Worm (Caenorhabditis elegans) whole organism, L1 larva: Measurements from ENCODE around the gene peb-1.
A peak's percentile ranks its signal among the peaks of the same experiment; 100 is the strongest.

Source experiments
- C16A3.4 ChIP-seq: fragments of 150-350 bp; optimal IDR thresholded peaks from 2 replicates; lab custom pipeline; 2014; ENCODE audit warnings: missing biosample characterization, missing genetic modification characterization
- C34B4.2 ChIP-seq: sonication (generic microtip); optimal IDR thresholded peaks from 2 replicates; lab custom pipeline; 2017; ENCODE audit warnings: mild to moderate bottlenecking, missing genetic modification characterization, missing compliant biosample characterization
- F16B12.6 ChIP-seq: fragments of 150-350 bp; optimal IDR thresholded peaks from 2 replicates; lab custom pipeline; 2014; ENCODE audit warnings: missing biosample characterization, missing genetic modification characterization
- Y116A8C.19 ChIP-seq: sonication (generic microtip); optimal IDR thresholded peaks from 2 replicates; lab custom pipeline; 2016; ENCODE audit warnings: missing compliant biosample characterization, missing genetic modification characterization, borderline replicate concordance
- aha-1 ChIP-seq: fragments of 150-350 bp; optimal IDR thresholded peaks from 2 replicates; lab custom pipeline; 2014; ENCODE audit warnings: missing biosample characterization, missing genetic modification characterization
- ama-1 ChIP-seq: fragments of 150-350 bp; optimal IDR thresholded peaks from 2 replicates; lab custom pipeline; 2014
- blmp-1 ChIP-seq: fragments of 150-350 bp; optimal IDR thresholded peaks from 2 replicates; lab custom pipeline; 2014; ENCODE audit warnings: missing biosample characterization, missing genetic modification characterization
- ceh-82 ChIP-seq, 3 experiments: fragments of 150-350 bp in 1 of 3; sonication (generic microtip) in 2 of 3; optimal IDR thresholded peaks; 2 replicates each; lab custom pipeline; 2014 to 2017; ENCODE audit warnings: missing biosample characterization in 3 of 3, missing genetic modification characterization in 3 of 3
- ceh-88 ChIP-seq: fragments of 200-800 bp; sonication (Bioruptor generic); IDR thresholded peaks from 2 replicates; pipeline ENCODE4 v1.3.6; 2022; ENCODE audit warnings: missing genetic modification characterization, missing compliant biosample characterization
- ces-1 ChIP-seq: fragments of 150-350 bp; optimal IDR thresholded peaks from 2 replicates; lab custom pipeline; 2014; ENCODE audit warnings: missing biosample characterization, missing genetic modification reagents, missing genetic modification characterization
- dpl-1 ChIP-seq, 3 experiments: fragments of 150-350 bp in 2 of 3; sonication (generic microtip) in 1 of 3; optimal IDR thresholded peaks; 2 replicates each; lab custom pipeline; 2014 to 2017; ENCODE audit warnings: missing biosample characterization in 3 of 3, missing genetic modification characterization in 3 of 3, missing genetic modification reagents in 3 of 3
- dsc-1 ChIP-seq: sonication (generic microtip); optimal IDR thresholded peaks from 2 replicates; lab custom pipeline; 2016; ENCODE audit warnings: mild to moderate bottlenecking, missing genetic modification characterization, missing compliant biosample characterization
- efl-1 ChIP-seq, 4 experiments: fragments of 150-350 bp; optimal IDR thresholded peaks in 3 of 4; peaks in 1 of 4; 1 replicate in 1 of 4; 2 replicates in 3 of 4; lab custom pipeline; 2014; ENCODE audit warnings: missing biosample characterization in 2 of 4, missing genetic modification characterization in 2 of 4, missing genetic modification reagents in 2 of 4
- efl-3 ChIP-seq: fragments of 200-800 bp; sonication (Bioruptor generic); optimal IDR thresholded peaks from 2 replicates; lab custom pipeline; 2018; ENCODE audit warnings: mild to moderate bottlenecking, missing genetic modification characterization, missing compliant biosample characterization
- egl-13 ChIP-seq: sonication (generic microtip); optimal IDR thresholded peaks from 2 replicates; lab custom pipeline; 2016; ENCODE audit warnings: missing genotype, missing genetic modification reagents, missing genetic modification characterization, missing compliant biosample characterization
- egl-27 ChIP-seq, 2 experiments: fragments of 150-350 bp in 1 of 2; sonication (generic microtip); optimal IDR thresholded peaks; 3 replicates each; lab custom pipeline; 2017 to 2018; ENCODE audit warnings: missing biosample characterization in 2 of 2, missing genetic modification characterization in 2 of 2, missing genetic modification reagents in 2 of 2
- elt-3 ChIP-seq, 6 experiments: fragments of 150-350 bp in 1 of 6; sonication (generic microtip); optimal IDR thresholded peaks; 2 replicates each; lab custom pipeline; 2017 to 2018; ENCODE audit warnings: missing biosample characterization in 6 of 6, missing genetic modification characterization in 6 of 6, inconsistent platforms in 1 of 6
- ets-5 ChIP-seq: fragments of 200-800 bp; sonication (Bioruptor generic); IDR thresholded peaks from 2 replicates; pipeline ENCODE4 v1.3.6; 2022; ENCODE audit warnings: missing genetic modification characterization, missing compliant biosample characterization
- fkh-10 ChIP-seq: sonication (generic microtip); optimal IDR thresholded peaks from 2 replicates; lab custom pipeline; 2017; ENCODE audit warnings: missing biosample characterization, missing genetic modification reagents, missing genetic modification characterization
- fkh-4 ChIP-seq: sonication (generic microtip); optimal IDR thresholded peaks from 2 replicates; lab custom pipeline; 2016; ENCODE audit warnings: missing compliant biosample characterization, missing genetic modification characterization, borderline replicate concordance
- fkh-8 ChIP-seq: sonication (generic microtip); optimal IDR thresholded peaks from 2 replicates; lab custom pipeline; 2016; ENCODE audit warnings: mild to moderate bottlenecking, missing genetic modification characterization, missing compliant biosample characterization
- hlh-17 ChIP-seq: fragments of 200-800 bp; sonication (Bioruptor generic); optimal IDR thresholded peaks from 2 replicates; lab custom pipeline; 2018; ENCODE audit warnings: missing genetic modification characterization, mild to moderate bottlenecking, missing compliant biosample characterization, moderate library complexity, borderline replicate concordance
- hpl-2 ChIP-seq: fragments of 150-350 bp; optimal IDR thresholded peaks from 2 replicates; lab custom pipeline; 2014; ENCODE audit warnings: missing biosample characterization, missing genetic modification reagents, missing genetic modification characterization
- irx-1 ChIP-seq: sonication (generic microtip); optimal IDR thresholded peaks from 2 replicates; lab custom pipeline; 2016; ENCODE audit warnings: missing genetic modification characterization, missing compliant biosample characterization
- isw-1 ChIP-seq: fragments of 200-800 bp; sonication (Bioruptor generic); IDR thresholded peaks from 2 replicates; pipeline ENCODE4 v1.3.6; 2022; ENCODE audit warnings: missing genetic modification characterization, missing compliant biosample characterization
- lin-13 ChIP-seq: fragments of 150-350 bp; optimal IDR thresholded peaks from 2 replicates; lab custom pipeline; 2014; ENCODE audit warnings: missing biosample characterization, missing genetic modification reagents, missing genetic modification characterization
- lin-14 ChIP-seq: fragments of 200-800 bp; sonication (Bioruptor generic); optimal IDR thresholded peaks from 2 replicates; lab custom pipeline; 2018; ENCODE audit warnings: mild to moderate bottlenecking, missing genetic modification characterization, moderate library complexity, missing compliant biosample characterization
- lin-15B ChIP-seq: fragments of 150-350 bp; sonication (generic microtip); optimal IDR thresholded peaks from 3 replicates; lab custom pipeline; 2014; ENCODE audit warnings: missing biosample characterization, missing genetic modification characterization
- lin-35 ChIP-seq, 2 experiments: fragments of 150-350 bp; optimal IDR thresholded peaks; 2 replicates each; lab custom pipeline; 2014; ENCODE audit warnings: missing biosample characterization in 2 of 2, missing genetic modification characterization in 2 of 2, missing genetic modification reagents in 2 of 2
- lir-3 ChIP-seq: sonication (generic microtip); optimal IDR thresholded peaks from 2 replicates; lab custom pipeline; 2016; ENCODE audit warnings: mild to moderate bottlenecking, missing genetic modification characterization, moderate library complexity, missing compliant biosample characterization; ENCODE audit not compliant: poor library complexity
- mdl-1 ChIP-seq, 2 experiments: fragments of 150-350 bp; optimal IDR thresholded peaks; 2 replicates each; lab custom pipeline; 2014 to 2017; ENCODE audit warnings: missing biosample characterization in 2 of 2, missing genetic modification characterization in 2 of 2, inconsistent platforms in 1 of 2
- mep-1 ChIP-seq: fragments of 150-350 bp; optimal IDR thresholded peaks from 2 replicates; lab custom pipeline; 2014; ENCODE audit warnings: missing biosample characterization, missing genetic modification characterization
- nhr-11 ChIP-seq: fragments of 150-350 bp; optimal IDR thresholded peaks from 2 replicates; lab custom pipeline; 2014; ENCODE audit warnings: missing biosample characterization, missing genetic modification characterization
- nhr-12 ChIP-seq: sonication (generic microtip); optimal IDR thresholded peaks from 2 replicates; lab custom pipeline; 2017; ENCODE audit warnings: missing biosample characterization, missing genetic modification characterization
- nhr-47 ChIP-seq: sonication (generic microtip); optimal IDR thresholded peaks from 2 replicates; lab custom pipeline; 2016; ENCODE audit warnings: mild to moderate bottlenecking, missing genetic modification characterization, moderate library complexity, missing compliant biosample characterization
- nhr-76 ChIP-seq: sonication (generic microtip); optimal IDR thresholded peaks from 2 replicates; lab custom pipeline; 2017; ENCODE audit warnings: missing biosample characterization, missing genetic modification characterization
- nhr-77 ChIP-seq: fragments of 150-350 bp; optimal IDR thresholded peaks from 2 replicates; lab custom pipeline; 2014; ENCODE audit warnings: missing biosample characterization, missing genetic modification characterization
- nhr-85 ChIP-seq: sonication (generic microtip); peaks from one replicate; lab custom pipeline; 2016; ENCODE audit warnings: missing genetic modification characterization, inconsistent platforms, missing compliant biosample characterization
- nhr-90 ChIP-seq: sonication (generic microtip); optimal IDR thresholded peaks from 2 replicates; lab custom pipeline; 2016; ENCODE audit warnings: mild to moderate bottlenecking, missing genetic modification characterization, missing compliant biosample characterization; ENCODE audit not compliant: poor library complexity
- pag-3 ChIP-seq: sonication (generic microtip); optimal IDR thresholded peaks from 2 replicates; lab custom pipeline; 2017; ENCODE audit warnings: missing genetic modification characterization, mild to moderate bottlenecking, missing compliant biosample characterization, antibody characterized with exemption, borderline replicate concordance; ENCODE audit not compliant: insufficient read depth
- rnt-1 ChIP-seq: sonication (generic microtip); optimal IDR thresholded peaks from 2 replicates; lab custom pipeline; 2016; ENCODE audit warnings: mild to moderate bottlenecking, missing genetic modification characterization, moderate library complexity, missing compliant biosample characterization
- skn-1 ChIP-seq: fragments of 150-350 bp; optimal IDR thresholded peaks from 2 replicates; lab custom pipeline; 2014; ENCODE audit warnings: missing biosample characterization, missing genetic modification characterization
- sup-37 ChIP-seq: fragments of 200-800 bp; sonication (Bioruptor generic); optimal IDR thresholded peaks from 2 replicates; lab custom pipeline; 2018; ENCODE audit warnings: mild to moderate bottlenecking, missing genetic modification characterization, missing compliant biosample characterization
- swsn-7 ChIP-seq: sonication (generic microtip); optimal IDR thresholded peaks from 2 replicates; lab custom pipeline; 2016; ENCODE audit warnings: missing genetic modification characterization, missing compliant biosample characterization
- tbx-2 ChIP-seq: sonication (generic microtip); optimal IDR thresholded peaks from 2 replicates; lab custom pipeline; 2016; ENCODE audit warnings: missing genetic modification characterization, missing compliant biosample characterization
- tlp-1 ChIP-seq: fragments of 150-350 bp; optimal IDR thresholded peaks from 2 replicates; lab custom pipeline; 2014; ENCODE audit warnings: missing biosample characterization, missing genetic modification characterization
- unc-130 ChIP-seq: fragments of 150-350 bp; optimal IDR thresholded peaks from 2 replicates; lab custom pipeline; 2017; ENCODE audit warnings: missing biosample characterization, missing genetic modification characterization, inconsistent platforms
- unc-30 ChIP-seq: sonication (generic microtip); optimal IDR thresholded peaks from 2 replicates; lab custom pipeline; 2017; ENCODE audit warnings: missing biosample characterization, missing genetic modification characterization
- unc-62 ChIP-seq: fragments of 150-350 bp; optimal IDR thresholded peaks from 2 replicates; lab custom pipeline; 2014; ENCODE audit warnings: missing biosample characterization, missing genetic modification reagents, missing genetic modification characterization
- unc-98 ChIP-seq: fragments of 200-800 bp; sonication (Bioruptor generic); IDR thresholded peaks from 2 replicates; pipeline ENCODE4 v1.3.6; 2022; ENCODE audit warnings: missing genetic modification characterization, missing compliant biosample characterization
- vab-15 ChIP-seq: sonication (generic microtip); optimal IDR thresholded peaks from 2 replicates; lab custom pipeline; 2017; ENCODE audit warnings: missing genotype, mild to moderate bottlenecking, missing genetic modification characterization, missing compliant biosample characterization
- zag-1 ChIP-seq: fragments of 150-350 bp; optimal IDR thresholded peaks from 2 replicates; lab custom pipeline; 2014; ENCODE audit warnings: missing biosample characterization, missing genetic modification characterization

The peb-1 gene

DNA sequence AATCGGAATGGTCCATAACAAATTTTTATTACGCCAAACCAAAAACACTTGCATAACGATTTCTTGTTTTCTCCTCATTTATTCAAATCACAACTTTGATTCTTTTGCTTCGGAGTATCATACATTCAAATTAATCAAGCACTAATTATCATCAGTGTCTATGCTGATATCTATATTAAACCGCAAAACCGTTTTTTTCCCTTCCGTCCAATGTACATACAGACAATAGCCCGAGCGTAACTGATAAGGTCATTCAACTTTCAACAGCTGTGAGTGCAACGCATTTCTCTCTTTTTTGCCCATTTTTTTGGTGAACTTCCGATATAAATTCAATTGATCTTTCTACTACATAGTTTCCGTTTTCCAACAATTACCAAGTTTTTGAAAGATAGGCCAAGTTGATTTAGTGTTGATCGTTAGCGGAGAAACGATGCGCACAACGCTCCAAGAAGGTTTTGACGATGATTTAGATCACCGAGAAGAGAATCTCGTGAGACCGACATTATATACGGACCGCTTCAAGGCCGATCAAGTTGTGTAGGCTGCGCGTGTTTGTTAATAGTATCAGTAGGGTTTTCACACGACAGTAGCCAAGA, 33.0 kb upstream of the peb-1 start:
- TF ChIP-seq nhr-11 (no peak), ces-1 (GFP tag; lab: Kevin White, UChicago) (no peak), hpl-2 (GFP tag; lab: Kevin White, UChicago) (no peak), unc-98 (GFP tag; lab: Robert Waterston, UW) (no peak), ama-1 (lab: Kevin White, UChicago) (no peak), nhr-77 (tag; lab: Kevin White, UChicago) (no peak), nhr-47 (tag; lab: Kevin White, UChicago) (no peak), nhr-76 (no peak), rnt-1 (tag; lab: Kevin White, UChicago) (no peak), blmp-1 (tag; lab: Kevin White, UChicago) (peak; percentile 73), tlp-1 (tag; lab: Kevin White, UChicago) (no peak), hlh-17 (GFP tag; lab: Kevin White, UChicago) (no peak), fkh-8 (tag; lab: Kevin White, UChicago) (no peak), lir-3 (tag; lab: Kevin White, UChicago) (no peak), C34B4.2 (tag; lab: Kevin White, UChicago) (no peak), mep-1 (tag; lab: Kevin White, UChicago) (peak; percentile 11), unc-62 (GFP tag; lab: Kevin White, UChicago) (no peak), skn-1 (tag; lab: Kevin White, UChicago) (no peak), unc-130 (tag; lab: Kevin White, UChicago) (peak; percentile 52), swsn-7 (no peak), dpl-1 (GFP tag; optimal IDR thresholded peaks at IDR 0.05; lab: Kevin White, UChicago) (no peak), efl-1 (optimal IDR thresholded peaks at IDR 0.05; lab: Kevin White, UChicago) (no peak), efl-1 (GFP tag; optimal IDR thresholded peaks at IDR 0.05 in 1 of 2; lab: Kevin White, UChicago) (peak in 1 of 2 experiments; percentile 39), elt-3 (tag; optimal IDR thresholded peaks at IDR 0.05; lab: Kevin White, UChicago) (peak in 5 of 6 experiments; percentile 44 to 72 (median 68)), isw-1 (no peak), nhr-85 (tag; lab: Kevin White, UChicago) (peak; percentile 88), vab-15 (tag; lab: Kevin White, UChicago) (no peak), lin-13 (no peak), efl-3 (GFP tag; lab: Kevin White, UChicago) (no peak), egl-13 (tag; lab: Kevin White, UChicago) (no peak), zag-1 (tag; lab: Kevin White, UChicago) (no peak), sup-37 (GFP tag; lab: Kevin White, UChicago) (no peak), aha-1 (tag; lab: Kevin White, UChicago) (no peak), ceh-82 (tag; optimal IDR thresholded peaks at IDR 0.05; lab: Kevin White, UChicago) (no peak), nhr-90 (tag; lab: Kevin White, UChicago) (peak; percentile 54), lin-15B (tag; lab: Kevin White, UChicago) (no peak), lin-14 (GFP tag; lab: Kevin White, UChicago) (peak; percentile 60), F16B12.6 (no peak), egl-27 (tag; optimal IDR thresholded peaks at IDR 0.05; lab: Kevin White, UChicago) (no peak), irx-1 (tag; lab: Kevin White, UChicago) (no peak), tbx-2 (tag; lab: Kevin White, UChicago) (peak; percentile 5), ceh-88 (GFP tag; lab: Robert Waterston, UW) (no peak), Y116A8C.19 (no peak), ets-5 (GFP tag; lab: Robert Waterston, UW) (no peak), pag-3 (tag; lab: Kevin White, UChicago) (no peak), fkh-4 (tag; lab: Kevin White, UChicago) (no peak), mdl-1 (tag; optimal IDR thresholded peaks at IDR 0.05; lab: Kevin White, UChicago) (peak in 1 of 2 experiments; percentile 24), lin-35 (GFP tag; optimal IDR thresholded peaks at IDR 0.05; lab: Kevin White, UChicago) (no peak), nhr-12 (no peak), dsc-1 (tag; lab: Kevin White, UChicago) (no peak), fkh-10 (GFP tag; lab: Kevin White, UChicago) (no peak), C16A3.4 (tag; lab: Kevin White, UChicago) (no peak), unc-30 (tag; lab: Kevin White, UChicago) (no peak)
